Worm (Caenorhabditis elegans) whole organism, L4/young adult: ENCODE measurements around the gene cept-1.

ENCODE experiments used
- W03F9.2 ChIP-seq: fragments of 150-350 bp; optimal IDR thresholded peaks from 2 replicates; lab custom pipeline; 2014; ENCODE audit warnings: missing biosample characterization, missing genetic modification characterization
- dao-5 ChIP-seq: sonication (generic microtip); optimal IDR thresholded peaks from 2 replicates; lab custom pipeline; 2016; ENCODE audit warnings: missing genotype, missing genetic modification characterization, moderate library complexity, missing compliant biosample characterization
- him-1 ChIP-seq: sonication (generic microtip); optimal IDR thresholded peaks from 2 replicates; lab custom pipeline; 2016; ENCODE audit warnings: missing genotype, missing genetic modification reagents, missing genetic modification characterization, missing compliant biosample characterization

The cept-1 gene

DNA sequence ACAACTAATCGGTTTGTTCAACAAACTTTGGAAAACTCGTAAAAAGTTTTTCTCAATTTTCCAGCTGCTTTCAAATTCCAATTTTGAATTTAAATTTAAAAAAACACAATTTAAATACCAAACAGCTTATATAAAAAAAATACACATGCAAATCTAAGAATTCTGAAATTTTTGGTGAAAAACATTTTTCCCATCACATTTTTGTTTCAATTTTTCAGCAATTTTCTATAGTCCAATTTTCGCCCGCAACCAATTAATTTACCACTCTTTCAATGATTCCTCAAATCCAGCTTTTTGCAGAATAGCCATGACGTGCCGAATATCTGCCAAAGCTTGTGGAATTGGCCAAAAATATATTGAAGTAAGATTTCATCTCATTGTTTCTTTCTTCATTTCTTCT, at the start of gene cept-1:
cept-1 (plus strand) TSS at position 301 of the 400 bp plus-strand sequence.
- TF ChIP-seq dao-5 (tag; lab: Kevin White, UChicago) (no peak), him-1 (tag; lab: Kevin White, UChicago) (no peak), W03F9.2 (no peak)

DNA sequence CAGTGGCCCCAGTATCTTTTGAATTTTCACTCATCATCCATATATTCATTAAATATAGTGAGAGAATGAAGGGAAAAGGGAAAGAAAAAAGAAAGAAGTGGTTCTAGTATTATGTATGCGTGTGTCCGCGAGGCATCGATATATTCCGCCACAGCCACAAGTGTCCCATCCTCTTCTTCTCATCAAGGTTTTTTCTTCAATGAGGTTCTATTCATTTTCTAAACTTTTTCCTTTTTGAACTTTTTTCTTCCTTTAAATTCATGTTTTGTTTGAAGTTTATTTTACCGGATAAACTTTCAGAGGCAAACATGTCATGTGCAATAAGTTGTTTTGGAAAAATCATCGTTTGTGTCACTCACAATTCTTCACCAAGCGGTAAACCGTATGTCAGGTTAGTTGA, 49.5 kb upstream of the cept-1 start, which contains the start of gene rgs-2:
rgs-2 (plus strand) TSS at position 301 of the 400 bp plus-strand sequence.
- no peak for TF ChIP-seq him-1 (tag; lab: Kevin White, UChicago)
- no peak for TF ChIP-seq dao-5 (tag; lab: Kevin White, UChicago)
- no peak for TF ChIP-seq W03F9.2

- TF ChIP-seq him-1 (tag; lab: Kevin White, UChicago), result no peak
- TF ChIP-seq W03F9.2, result no peak
- no peak for TF ChIP-seq dao-5 (tag; lab: Kevin White, UChicago)
Measured at ce11 chrX:12713014-12713413, 48.9 kb upstream of the cept-1 start.

DNA sequence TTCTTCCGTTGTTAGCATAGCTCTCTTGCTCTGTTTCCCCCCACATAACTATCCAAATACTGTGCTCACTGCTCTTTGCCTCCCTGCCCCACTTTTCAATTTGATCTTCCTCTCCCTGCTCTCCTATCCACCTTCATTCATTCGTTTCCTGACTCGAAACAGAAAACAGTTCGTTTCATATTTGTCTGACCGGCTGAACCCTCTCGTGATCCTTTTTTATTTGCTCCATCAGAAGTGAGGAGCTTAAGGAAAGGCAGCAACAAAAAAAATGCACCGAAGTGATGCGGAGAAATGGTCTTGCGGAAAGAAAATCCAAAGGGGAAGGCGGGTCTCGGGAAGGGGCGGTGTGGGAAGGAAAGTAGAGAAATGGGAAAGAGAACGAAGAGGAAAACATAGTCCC, 40.4 kb upstream of the cept-1 start:
- TF ChIP-seq W03F9.2 (no peak), dao-5 (tag; lab: Kevin White, UChicago) (no peak)

- TF ChIP-seq him-1 (tag; lab: Kevin White, UChicago) (no peak), dao-5 (tag; lab: Kevin White, UChicago) (no peak), W03F9.2 (no peak)
Measured at ce11 chrX:12726129-12726528, 35.7 kb upstream of the cept-1 start.

DNA sequence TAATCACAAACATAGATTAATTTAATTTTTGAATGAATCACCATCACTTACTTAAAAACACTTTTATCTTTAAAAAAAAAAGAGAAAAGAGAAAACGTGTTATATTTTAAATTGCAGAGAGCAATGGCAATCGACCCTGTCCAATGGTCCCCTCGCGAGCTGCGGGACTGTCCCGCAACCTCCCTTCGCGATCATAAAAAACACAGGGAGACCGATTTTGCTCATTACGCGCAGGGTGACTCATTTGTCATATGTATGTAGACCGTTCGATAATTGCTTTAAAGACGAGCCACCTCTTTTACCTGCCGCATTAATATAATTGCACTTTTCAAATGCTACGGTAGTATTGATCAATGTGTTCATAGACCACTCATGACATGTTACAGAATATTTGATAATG, 31.8 kb upstream of the cept-1 start:
- TF ChIP-seq W03F9.2, result no peak
- no peak for TF ChIP-seq him-1 (tag; lab: Kevin White, UChicago)
- no peak for TF ChIP-seq dao-5 (tag; lab: Kevin White, UChicago)

DNA sequence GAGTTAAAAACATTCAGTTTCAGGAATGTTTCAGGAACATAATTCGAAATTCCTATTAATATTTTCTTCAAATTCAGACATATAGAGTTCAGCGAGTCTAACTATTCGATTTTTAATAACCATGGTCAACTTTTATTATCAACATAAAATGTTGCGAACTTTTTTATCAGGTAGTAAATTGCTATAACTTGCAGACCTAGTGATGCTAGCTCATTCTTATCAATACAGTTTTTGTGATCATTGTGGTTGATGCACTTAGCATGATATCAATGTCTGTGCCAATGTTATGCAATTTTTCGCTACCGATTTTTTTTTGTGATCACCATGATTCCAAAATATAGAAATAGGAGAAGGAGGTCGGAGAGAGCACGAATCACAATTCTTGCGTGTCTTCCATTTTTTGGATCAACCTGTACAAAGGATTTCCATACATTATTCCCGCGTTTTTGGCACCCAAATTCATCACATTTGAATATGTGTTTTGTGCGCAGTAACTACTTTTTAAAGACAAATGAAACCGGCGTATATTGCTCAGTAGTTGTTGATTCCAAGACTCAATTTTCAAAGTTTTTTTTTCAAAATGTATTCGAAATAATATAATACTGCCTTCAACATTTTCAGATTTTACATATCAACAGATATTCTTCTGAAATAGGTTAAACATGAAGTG, 30.6 kb upstream of the cept-1 start, which contains the start of gene pgp-12:
pgp-12 (plus strand) TSS at position 620 of the 670 bp plus-strand sequence.
- no peak for TF ChIP-seq W03F9.2
- TF ChIP-seq dao-5 (tag; lab: Kevin White, UChicago), result no peak
- no peak for TF ChIP-seq him-1 (tag; lab: Kevin White, UChicago)

ce11 chrX:12738454-12738853, 23.4 kb upstream of the cept-1 start, which contains the start of gene pgp-13:
Gene pgp-13, plus strand, starts transcription at chrX:12738754.
- TF ChIP-seq dao-5 (tag; lab: Kevin White, UChicago) (no peak), him-1 (tag; lab: Kevin White, UChicago) (no peak), W03F9.2 (no peak)

ce11 chrX:12749530-12750240, 12.2 kb upstream of the cept-1 start, which contains the start of gene pgp-14:
Gene pgp-14, minus strand, starts transcription at chrX:12749580.
- TF ChIP-seq him-1 (tag; lab: Kevin White, UChicago) (no peak), dao-5 (tag; lab: Kevin White, UChicago) (no peak), W03F9.2 (no peak)

DNA sequence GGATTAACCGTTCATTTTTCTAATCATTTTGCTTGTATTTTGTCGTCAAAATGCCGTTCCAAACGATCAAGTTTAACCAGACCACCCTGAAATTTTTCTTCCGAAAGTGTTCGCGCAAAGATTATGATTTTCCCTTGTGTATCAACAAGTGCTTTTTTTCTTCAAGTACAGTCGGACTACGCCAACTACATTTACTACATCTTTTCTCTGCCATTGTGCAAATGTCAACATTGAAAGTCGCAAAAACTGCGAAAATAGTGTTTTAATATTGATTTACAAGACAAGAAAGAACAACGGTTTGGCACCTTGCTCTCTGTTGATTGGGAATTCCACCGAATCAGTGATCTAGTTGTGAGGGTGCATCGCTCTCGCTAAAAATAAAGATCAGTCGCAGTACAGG, 11.1 kb upstream of the cept-1 start:
- TF ChIP-seq W03F9.2 (no peak), dao-5 (tag; lab: Kevin White, UChicago) (no peak), him-1 (tag; lab: Kevin White, UChicago) (no peak)

DNA sequence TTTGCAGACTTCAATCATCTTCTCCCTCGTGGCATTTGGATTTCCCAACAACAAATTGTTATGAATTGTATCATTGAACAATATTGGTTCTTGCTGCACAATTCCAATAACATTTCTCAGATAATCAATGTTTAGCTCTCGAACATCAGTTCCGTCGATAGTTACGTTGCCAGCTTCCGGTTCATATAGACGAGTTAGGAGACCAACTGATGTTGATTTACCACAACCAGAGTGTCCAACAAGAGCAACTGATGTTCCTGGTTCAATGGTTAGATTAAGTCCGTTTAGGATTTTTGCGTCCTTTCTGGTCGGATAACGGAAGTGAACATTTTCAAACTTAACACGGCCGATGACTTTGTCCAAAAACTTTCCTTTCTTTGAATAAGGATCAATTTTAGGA, 7.8 kb upstream of the cept-1 start:
- TF ChIP-seq W03F9.2 (no peak), dao-5 (tag; lab: Kevin White, UChicago) (no peak), him-1 (tag; lab: Kevin White, UChicago) (no peak)

DNA sequence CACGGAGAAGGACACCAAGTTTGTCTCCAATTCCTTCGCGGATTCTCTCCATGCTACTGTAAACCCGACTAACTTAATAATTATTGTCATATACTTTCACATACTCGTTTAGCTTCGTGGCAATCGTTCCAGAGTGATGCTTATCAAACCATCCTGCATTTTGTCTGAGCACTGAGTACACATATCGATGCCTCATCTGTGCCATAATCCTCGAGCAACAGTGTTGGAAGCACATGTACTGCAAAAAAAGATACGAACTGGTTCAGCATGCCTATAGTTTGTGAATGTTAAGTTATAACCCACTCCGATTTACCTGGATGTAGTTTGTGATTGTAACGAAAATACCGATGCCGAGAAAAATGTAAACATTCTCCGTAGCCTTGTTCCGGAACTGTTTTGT, 6.9 kb upstream of the cept-1 start:
- TF ChIP-seq him-1 (tag; lab: Kevin White, UChicago) (no peak), W03F9.2 (no peak), dao-5 (tag; lab: Kevin White, UChicago) (no peak)

DNA sequence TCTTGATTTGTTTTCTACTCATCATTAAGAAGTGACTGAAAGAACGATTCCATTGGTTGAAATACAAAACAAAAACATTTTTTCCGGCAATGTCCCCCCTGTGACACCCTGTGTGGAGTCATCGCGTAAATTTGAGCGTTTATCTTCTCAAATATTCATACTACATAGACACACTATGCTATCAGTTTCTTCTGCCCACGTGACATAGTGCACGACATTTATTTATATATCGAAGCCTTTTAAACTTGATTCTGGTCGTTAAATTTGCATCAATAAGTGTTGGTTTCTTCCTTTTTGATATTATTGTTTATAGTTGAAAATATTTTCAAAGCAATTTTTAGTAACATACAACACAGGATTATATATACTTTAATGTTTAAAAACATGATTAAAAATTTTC, 2.9 kb upstream of the cept-1 start:
- no peak for TF ChIP-seq W03F9.2
- no peak for TF ChIP-seq him-1 (tag; lab: Kevin White, UChicago)
- no peak for TF ChIP-seq dao-5 (tag; lab: Kevin White, UChicago)

- no peak for TF ChIP-seq W03F9.2
- TF ChIP-seq dao-5 (tag; lab: Kevin White, UChicago), result no peak
- no peak for TF ChIP-seq him-1 (tag; lab: Kevin White, UChicago)
Measured at ce11 chrX:12759642-12760041, 2.2 kb upstream of the cept-1 start.
